Worm (Caenorhabditis elegans) whole organism, L4 larva: ENCODE measurements around the gene Y15E3A.3.

Source experiments
- attf-4 ChIP-seq: sonication (generic microtip); optimal IDR thresholded peaks from 3 replicates; lab custom pipeline; 2017; ENCODE audit warnings: missing biosample characterization, missing genetic modification characterization
- dve-1 ChIP-seq: sonication (generic microtip); optimal IDR thresholded peaks from 2 replicates; lab custom pipeline; 2017; ENCODE audit warnings: antibody characterized with exemption, mild to moderate bottlenecking, missing genetic modification characterization, missing compliant biosample characterization; ENCODE audit not compliant: insufficient read depth
- egl-27 ChIP-seq: sonication (generic microtip); optimal IDR thresholded peaks from 3 replicates; lab custom pipeline; 2017; ENCODE audit warnings: missing biosample characterization, missing genetic modification reagents, missing genetic modification characterization
- nhr-11 ChIP-seq: fragments of 150-350 bp; optimal IDR thresholded peaks from 2 replicates; lab custom pipeline; 2014; ENCODE audit warnings: missing biosample characterization, missing genetic modification characterization
- pha-4 ChIP-seq, 2 experiments: fragments of 150-350 bp in 1 of 2; fragments of 200-800 bp in 1 of 2; sonication (Bioruptor generic) in 1 of 2; IDR thresholded peaks in 1 of 2; optimal IDR thresholded peaks in 1 of 2; 2 replicates each; pipeline versions ENCODE4 v1.3.6 to Lab custom; 2014 to 2022; ENCODE audit warnings: missing genetic modification characterization in 2 of 2, missing genetic modification reagents in 2 of 2, missing biosample characterization in 1 of 2, missing compliant biosample characterization in 1 of 2
- saeg-2 ChIP-seq: fragments of 200-800 bp; sonication (Bioruptor generic); IDR thresholded peaks from 2 replicates; pipeline ENCODE4 v1.3.6; 2022; ENCODE audit warnings: missing genetic modification reagents, missing genetic modification characterization, missing compliant biosample characterization
- unc-62 ChIP-seq, 3 experiments: fragments of 150-350 bp in 1 of 3; sonication (generic microtip); optimal IDR thresholded peaks in 2 of 3; peaks in 1 of 3; 1 replicate in 1 of 3; 2 replicates in 2 of 3; lab custom pipeline; 2014 to 2017; ENCODE audit warnings: missing biosample characterization in 3 of 3, missing genetic modification characterization in 3 of 3, missing genetic modification reagents in 3 of 3, missing genotype in 1 of 3

ce11 chrX:15276774-15277173, 48.8 kb downstream of the Y15E3A.3 start:
- TF ChIP-seq unc-62 (GFP tag; optimal IDR thresholded peaks at IDR 0.05 in 1 of 2; lab: Kevin White, UChicago) = peak in 1 of 2 experiments; percentile 89
- no peak for TF ChIP-seq unc-62 (tag; optimal IDR thresholded peaks at IDR 0.05; lab: Kevin White, UChicago)
- TF ChIP-seq egl-27 (tag; lab: Kevin White, UChicago) = no peak
- TF ChIP-seq nhr-11 (tag; lab: Kevin White, UChicago) = peak; percentile 65
- no peak; the same call in 1 of the 2 replicates for TF ChIP-seq pha-4 (GFP tag; IDR thresholded peaks at IDR 0.05; lab: Robert Waterston, UW)
- peak; percentile 69 for TF ChIP-seq pha-4 (tag; optimal IDR thresholded peaks at IDR 0.05; lab: Kevin White, UChicago)
- peak; percentile 35 for TF ChIP-seq dve-1
- TF ChIP-seq saeg-2 (GFP tag; lab: Robert Waterston, UW) = no peak
- TF ChIP-seq attf-4 (tag; lab: Kevin White, UChicago) = no peak
